Worm (Caenorhabditis elegans): ENCODE data around the gene C02E7.8.

DNA sequence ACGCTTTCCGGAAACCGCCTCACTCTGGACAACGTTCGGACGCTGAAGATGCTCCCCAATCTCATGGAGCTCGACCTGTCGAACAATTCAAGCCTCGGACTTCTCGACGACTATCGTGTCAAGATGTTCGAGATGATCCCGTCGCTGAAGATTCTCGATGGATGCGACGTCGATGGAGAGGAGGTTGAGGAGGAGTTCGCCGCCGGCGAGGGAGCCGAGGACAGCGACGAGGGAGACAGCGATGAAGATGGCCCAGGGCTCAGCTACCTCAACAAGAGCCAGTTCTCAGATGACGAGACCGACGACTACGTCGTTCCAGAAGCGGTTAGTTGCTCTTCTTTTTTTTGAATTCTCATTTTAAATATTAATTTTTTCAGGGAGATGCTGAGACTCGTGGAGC lies 29.8 kb downstream of the C02E7.8 start:
- no peak for TF ChIP-seq dao-5 (tag; optimal IDR thresholded peaks at IDR 0.05)
- TF ChIP-seq him-1 (tag; optimal IDR thresholded peaks at IDR 0.05): no peak
- TF ChIP-seq W03F9.2 (tag; optimal IDR thresholded peaks at IDR 0.05): no peak
